Worm (Caenorhabditis elegans): ENCODE results near the gene gst-11.

gst-11 gene

ce11 chrX:3590510-3590909, 43.0 kb downstream of the gst-11 start:
- TF ChIP-seq ces-1 (GFP tag; optimal IDR thresholded peaks at IDR 0.05) (no peak), swsn-7 (tag; optimal IDR thresholded peaks at IDR 0.05) (no peak), skn-1 (tag; optimal IDR thresholded peaks at IDR 0.05) (no peak), C34B4.2 (tag; optimal IDR thresholded peaks at IDR 0.05) (no peak), ets-5 (GFP tag; IDR thresholded peaks at IDR 0.05) (no peak), sup-37 (GFP tag; optimal IDR thresholded peaks at IDR 0.05) (no peak), nhr-90 (tag; optimal IDR thresholded peaks at IDR 0.05; ENCODE audit: poor library complexity) (no peak), Y116A8C.19 (tag; optimal IDR thresholded peaks at IDR 0.05; ENCODE audit: borderline replicate concordance) (no peak), egl-13 (tag; optimal IDR thresholded peaks at IDR 0.05) (peak; percentile 27), grh-1 (GFP tag; IDR thresholded peaks at IDR 0.05) (no peak), ceh-82 (tag; optimal IDR thresholded peaks at IDR 0.05) (no peak), lin-15B (tag; optimal IDR thresholded peaks at IDR 0.05) (no peak), tbx-2 (tag; optimal IDR thresholded peaks at IDR 0.05) (no peak), jun-1 (tag; optimal IDR thresholded peaks at IDR 0.05) (no peak), egl-27 (tag; optimal IDR thresholded peaks at IDR 0.05) (no peak), alr-1 (tag; optimal IDR thresholded peaks at IDR 0.05; ENCODE audit: borderline replicate concordance) (no peak), pqm-1 (tag; optimal IDR thresholded peaks at IDR 0.05) (no peak), ztf-4 (tag; optimal IDR thresholded peaks at IDR 0.05) (no peak), nhr-19 (GFP tag; conservative IDR thresholded peaks at IDR 0.05) (no peak), snu-23 (GFP tag; optimal IDR thresholded peaks at IDR 0.05) (no peak), fkh-4 (tag; optimal IDR thresholded peaks at IDR 0.05; ENCODE audit: borderline replicate concordance) (no peak), fkh-8 (tag; optimal IDR thresholded peaks at IDR 0.05) (peak; percentile 62), hlh-17 (GFP tag; optimal IDR thresholded peaks at IDR 0.05; ENCODE audit: borderline replicate concordance) (no peak), mep-1 (tag; optimal IDR thresholded peaks at IDR 0.05) (no peak), blmp-1 (tag; optimal IDR thresholded peaks at IDR 0.05) (no peak), efl-3 (GFP tag; optimal IDR thresholded peaks at IDR 0.05) (no peak), pax-3 (tag; optimal IDR thresholded peaks at IDR 0.05) (peak; percentile 40), nhr-84 (tag; optimal IDR thresholded peaks at IDR 0.05) (no peak), hlh-4 (tag; optimal IDR thresholded peaks at IDR 0.05) (no peak), dsc-1 (tag; optimal IDR thresholded peaks at IDR 0.05) (peak; percentile 90), aly-2 (tag; optimal IDR thresholded peaks at IDR 0.05) (no peak), aha-1 (tag; optimal IDR thresholded peaks at IDR 0.05) (no peak), C16A3.4 (tag; optimal IDR thresholded peaks at IDR 0.05) (no peak), lin-14 (GFP tag; optimal IDR thresholded peaks at IDR 0.05) (no peak), nhr-47 (tag; optimal IDR thresholded peaks at IDR 0.05) (peak; percentile 62), nhr-12 (tag; optimal IDR thresholded peaks at IDR 0.05) (no peak), lir-3 (tag; optimal IDR thresholded peaks at IDR 0.05; ENCODE audit: poor library complexity) (no peak), hpl-2 (GFP tag; optimal IDR thresholded peaks at IDR 0.05) (no peak), nhr-85 (tag) (no peak), xbp-1 (tag; optimal IDR thresholded peaks at IDR 0.05) (no peak), sptf-1 (tag; optimal IDR thresholded peaks at IDR 0.05) (no peak), fos-1 (tag; optimal IDR thresholded peaks at IDR 0.05) (no peak), snpc-4 (tag; optimal IDR thresholded peaks at IDR 0.05) (no peak), unc-86 (tag; optimal IDR thresholded peaks at IDR 0.05) (no peak), dpl-1 (GFP tag; optimal IDR thresholded peaks at IDR 0.05) (no peak), nhr-71 (tag; optimal IDR thresholded peaks at IDR 0.05) (peak; percentile 8), ceh-63 (GFP tag; optimal IDR thresholded peaks at IDR 0.05) (no peak), zip-4 (GFP tag; optimal IDR thresholded peaks at IDR 0.05) (no peak), rnt-1 (tag; optimal IDR thresholded peaks at IDR 0.05) (no peak), lin-35 (GFP tag; optimal IDR thresholded peaks at IDR 0.05) (no peak), ceh-8 (GFP tag; optimal IDR thresholded peaks at IDR 0.05) (peak; percentile 8), sox-4 (tag; optimal IDR thresholded peaks at IDR 0.05) (peak; percentile 33), vab-15 (tag; optimal IDR thresholded peaks at IDR 0.05) (no peak)
